Fruit fly (Drosophila melanogaster) whole organism, embryonic: ENCODE measurements around the gene Argp.

Experiments used
- BEAF-32 ChIP-seq: fragments of 200-800 bp; sonication (Bioruptor generic); optimal IDR thresholded peaks from 3 replicates; lab custom pipeline; 2017; ENCODE audit warnings: missing biosample characterization, missing genetic modification characterization, mild to moderate bottlenecking, moderate library complexity, missing genetic modification reagents
- Bteb2 ChIP-seq: fragments of 200-800 bp; sonication (Bioruptor generic); optimal IDR thresholded peaks from 2 replicates; lab custom pipeline; 2016; ENCODE audit warnings: missing biosample characterization, missing genetic modification characterization
- CG1233 ChIP-seq: fragments of 200-800 bp; sonication (Bioruptor generic); optimal IDR thresholded peaks from 4 replicates; lab custom pipeline; 2018; ENCODE audit warnings: missing biosample characterization, mild to moderate bottlenecking, missing genetic modification characterization
- CG12744 ChIP-seq: fragments of 200-800 bp; sonication (Bioruptor generic); optimal IDR thresholded peaks from 2 replicates; lab custom pipeline; 2016; ENCODE audit warnings: missing biosample characterization, missing genetic modification characterization
- CG14860 ChIP-seq: fragments of 200-800 bp; sonication (Bioruptor generic); IDR thresholded peaks from 3 replicates; pipeline ENCODE4 v1.3.6; 2022; ENCODE audit warnings: missing biosample characterization, missing genetic modification characterization; ENCODE audit not compliant: partially characterized antibody
- CG15073 ChIP-seq: fragments of 200-800 bp; sonication (Bioruptor generic); optimal IDR thresholded peaks from 2 replicates; lab custom pipeline; 2016; ENCODE audit warnings: missing biosample characterization, missing genetic modification characterization
- CG17385 ChIP-seq: fragments of 200-800 bp; sonication (Bioruptor generic); optimal IDR thresholded peaks from 3 replicates; lab custom pipeline; 2018; ENCODE audit warnings: missing biosample characterization, mild to moderate bottlenecking, missing genetic modification characterization
- CG17802 ChIP-seq: fragments of 200-800 bp; sonication (Bioruptor generic); optimal IDR thresholded peaks from 2 replicates; lab custom pipeline; 2018; ENCODE audit warnings: missing biosample characterization, mild to moderate bottlenecking, missing genetic modification characterization, moderate library complexity
- CG18262 ChIP-seq: fragments of 200-800 bp; optimal IDR thresholded peaks from 3 replicates; lab custom pipeline; 2019; ENCODE audit warnings: missing biosample characterization, mild to moderate bottlenecking, missing genetic modification characterization, moderate library complexity
- CG18619 ChIP-seq: fragments of 200-800 bp; sonication (Bioruptor generic); optimal IDR thresholded peaks from 3 replicates; lab custom pipeline; 2017; ENCODE audit warnings: missing biosample characterization, mild to moderate bottlenecking, missing genetic modification characterization
- CG2712 ChIP-seq: fragments of 200-800 bp; optimal IDR thresholded peaks from 3 replicates; lab custom pipeline; 2019; ENCODE audit warnings: missing biosample characterization, mild to moderate bottlenecking, missing genetic modification characterization, moderate library complexity
- CG30020 ChIP-seq: fragments of 200-800 bp; optimal IDR thresholded peaks from 2 replicates; lab custom pipeline; 2019; ENCODE audit warnings: missing biosample characterization, mild to moderate bottlenecking, missing genetic modification characterization, moderate library complexity
- CG31388 ChIP-seq: fragments of 200-800 bp; sonication (Bioruptor generic); optimal IDR thresholded peaks from 2 replicates; lab custom pipeline; 2016; ENCODE audit warnings: missing biosample characterization, missing genetic modification characterization
- CG32767 ChIP-seq: fragments of 200-800 bp; sonication (Bioruptor generic); IDR thresholded peaks from 2 replicates; pipeline ENCODE4 v1.3.6; 2022; ENCODE audit warnings: missing biosample characterization, missing genetic modification characterization
- CG3407 ChIP-seq: fragments of 200-800 bp; sonication (Bioruptor generic); optimal IDR thresholded peaks from 2 replicates; lab custom pipeline; 2018; ENCODE audit warnings: missing biosample characterization, mild to moderate bottlenecking, missing genetic modification characterization
- CG6175 ChIP-seq: fragments of 200-800 bp; sonication (Bioruptor generic); IDR thresholded peaks from 3 replicates; pipeline ENCODE4 v1.3.6; 2022; ENCODE audit warnings: missing biosample characterization, missing genetic modification characterization
- CG7372 ChIP-seq: fragments of 200-800 bp; sonication (Bioruptor generic); IDR thresholded peaks from 2 replicates; pipeline ENCODE4 v1.3.6; 2022; ENCODE audit warnings: missing biosample characterization, missing genetic modification characterization
- CG7556 ChIP-seq: fragments of 200-800 bp; sonication (Bioruptor generic); optimal IDR thresholded peaks from 2 replicates; lab custom pipeline; 2017; ENCODE audit warnings: missing biosample characterization, mild to moderate bottlenecking, missing genetic modification characterization
- CG7928 ChIP-seq: fragments of 200-800 bp; sonication (Bioruptor generic); optimal IDR thresholded peaks from 2 replicates; lab custom pipeline; 2017; ENCODE audit warnings: missing biosample characterization, mild to moderate bottlenecking, missing genetic modification characterization
- CG7987 ChIP-seq: fragments of 200-800 bp; sonication (Bioruptor generic); optimal IDR thresholded peaks from 2 replicates; lab custom pipeline; 2018; ENCODE audit warnings: missing biosample characterization, mild to moderate bottlenecking, missing genetic modification characterization, moderate library complexity
- Dad ChIP-seq: fragments of 200-800 bp; sonication (Bioruptor generic); optimal IDR thresholded peaks from 3 replicates; lab custom pipeline; 2016; ENCODE audit warnings: missing biosample characterization, missing genetic modification characterization
- Deaf1 ChIP-seq: fragments of 200-800 bp; optimal IDR thresholded peaks from 3 replicates; lab custom pipeline; 2019; ENCODE audit warnings: missing biosample characterization, mild to moderate bottlenecking, missing genetic modification characterization, moderate library complexity
- E2f1 ChIP-seq: fragments of 200-800 bp; sonication (Bioruptor generic); IDR thresholded peaks from 2 replicates; pipeline ENCODE4 v1.3.6; 2022; ENCODE audit warnings: missing biosample characterization, missing genetic modification characterization
- H2.0 ChIP-seq: fragments of 200-800 bp; sonication (Bioruptor generic); IDR thresholded peaks from 2 replicates; pipeline ENCODE4 v1.3.6; 2022; ENCODE audit warnings: missing biosample characterization, missing genetic modification characterization
- HLH54F ChIP-seq: fragments of 200-800 bp; sonication (Bioruptor generic); optimal IDR thresholded peaks from 3 replicates; lab custom pipeline; 2016; ENCODE audit warnings: missing biosample characterization, missing genetic modification characterization
- Jarid2 ChIP-seq: fragments of 200-800 bp; sonication (Bioruptor generic); optimal IDR thresholded peaks from 3 replicates; lab custom pipeline; 2017; ENCODE audit warnings: mild to moderate bottlenecking, missing biosample characterization, missing genetic modification reagents, missing genetic modification characterization
- MBD-R2 ChIP-seq: fragments of 200-800 bp; sonication (Bioruptor generic); IDR thresholded peaks from 2 replicates; pipeline ENCODE4 v1.3.6; 2022; ENCODE audit warnings: missing biosample characterization, missing genetic modification characterization
- Oaz ChIP-seq: fragments of 200-800 bp; sonication (Bioruptor generic); IDR thresholded peaks from 2 replicates; pipeline ENCODE4 v1.3.6; 2022; ENCODE audit warnings: missing biosample characterization, missing genetic modification characterization
- Sox100B ChIP-seq: fragments of 200-800 bp; sonication (Bioruptor generic); optimal IDR thresholded peaks from 3 replicates; lab custom pipeline; 2018; ENCODE audit warnings: missing biosample characterization, mild to moderate bottlenecking, missing genetic modification characterization
- Ssrp ChIP-seq: fragments of 200-800 bp; sonication (Bioruptor generic); optimal IDR thresholded peaks from 2 replicates; lab custom pipeline; 2018; ENCODE audit warnings: missing biosample characterization, mild to moderate bottlenecking, missing genetic modification characterization, moderate library complexity
- Tbp ChIP-seq: fragments of >200 bp; optimal IDR thresholded peaks from 2 replicates; lab custom pipeline; 2018; ENCODE audit warnings: missing biosample characterization, missing genetic modification characterization
- Trl ChIP-seq, 3 experiments: fragments of >200 bp in 2 of 3; fragments of 200-800 bp in 1 of 3; sonication (Bioruptor generic) in 1 of 3; optimal IDR thresholded peaks; 2 replicates in 1 of 3; 3 replicates in 2 of 3; lab custom pipeline; 2016 to 2017; ENCODE audit warnings: missing biosample characterization in 1 of 3, missing genetic modification characterization in 1 of 3
- bsh ChIP-seq, 2 experiments: fragments of 200-800 bp; sonication (Bioruptor generic); optimal IDR thresholded peaks; 2 replicates each; lab custom pipeline; 2017 to 2018; ENCODE audit warnings: mild to moderate bottlenecking in 2 of 2, missing biosample characterization in 2 of 2, missing genetic modification characterization in 2 of 2, moderate library complexity in 1 of 2
- cg ChIP-seq: fragments of 200-800 bp; sonication (Bioruptor generic); optimal IDR thresholded peaks from 3 replicates; lab custom pipeline; 2019; ENCODE audit warnings: missing biosample characterization, mild to moderate bottlenecking, missing genetic modification characterization, moderate library complexity
- crol ChIP-seq: fragments of 200-800 bp; sonication (Bioruptor generic); IDR thresholded peaks from 2 replicates; pipeline ENCODE4 v1.3.6; 2022; ENCODE audit warnings: missing biosample characterization, missing genetic modification characterization
- danr ChIP-seq: fragments of 200-800 bp; sonication (Bioruptor generic); IDR thresholded peaks from 2 replicates; pipeline ENCODE4 v1.3.6; 2022; ENCODE audit warnings: missing biosample characterization, missing genetic modification characterization
- dm ChIP-seq: fragments of 200-800 bp; sonication (Bioruptor generic); optimal IDR thresholded peaks from 3 replicates; lab custom pipeline; 2016; ENCODE audit warnings: missing biosample characterization, missing genetic modification characterization
- dpn ChIP-seq, 2 experiments: fragments of 200-800 bp; sonication (Bioruptor generic); optimal IDR thresholded peaks; 3 replicates each; lab custom pipeline; 2016; ENCODE audit warnings: missing biosample characterization in 2 of 2, missing genetic modification characterization in 2 of 2
- jumu ChIP-seq: fragments of 200-800 bp; sonication (Bioruptor generic); optimal IDR thresholded peaks from 3 replicates; lab custom pipeline; 2016; ENCODE audit warnings: missing biosample characterization, missing genetic modification characterization
- kay ChIP-seq: fragments of 200-800 bp; sonication (Bioruptor generic); optimal IDR thresholded peaks from 2 replicates; lab custom pipeline; 2016; ENCODE audit warnings: missing biosample characterization, missing genetic modification characterization
- lilli ChIP-seq: fragments of 200-800 bp; sonication (Bioruptor generic); optimal IDR thresholded peaks from 3 replicates; lab custom pipeline; 2016; ENCODE audit warnings: missing biosample characterization, missing genetic modification characterization
- mam ChIP-seq: fragments of 200-800 bp; sonication (Bioruptor generic); optimal IDR thresholded peaks from 3 replicates; lab custom pipeline; 2016; ENCODE audit warnings: missing biosample characterization, missing genetic modification characterization
- phol ChIP-seq: fragments of 200-800 bp; sonication (Bioruptor generic); optimal IDR thresholded peaks from 3 replicates; lab custom pipeline; 2018; ENCODE audit warnings: missing biosample characterization, mild to moderate bottlenecking, missing genetic modification characterization, moderate library complexity
- sd ChIP-seq: fragments of 200-800 bp; sonication (Bioruptor generic); optimal IDR thresholded peaks from 3 replicates; lab custom pipeline; 2018; ENCODE audit warnings: missing biosample characterization, mild to moderate bottlenecking, missing genetic modification characterization, moderate library complexity
- sqz ChIP-seq: fragments of 200-800 bp; sonication (Bioruptor generic); optimal IDR thresholded peaks from 3 replicates; lab custom pipeline; 2018; ENCODE audit warnings: missing biosample characterization, mild to moderate bottlenecking, missing genetic modification characterization
- sug ChIP-seq: fragments of 200-800 bp; optimal IDR thresholded peaks from 2 replicates; lab custom pipeline; 2019; ENCODE audit warnings: missing biosample characterization, mild to moderate bottlenecking, missing genetic modification characterization, moderate library complexity
- trem ChIP-seq: fragments of 200-800 bp; optimal IDR thresholded peaks from 3 replicates; lab custom pipeline; 2019; ENCODE audit warnings: missing biosample characterization, mild to moderate bottlenecking, missing genetic modification characterization, moderate library complexity
- vnd ChIP-seq: fragments of 200-800 bp; sonication (Bioruptor generic); IDR thresholded peaks from 3 replicates; pipeline ENCODE4 v1.3.6; 2022; ENCODE audit warnings: missing biosample characterization, missing genetic modification characterization; ENCODE audit not compliant: partially characterized antibody

Argp gene

dm6 chr3R:13683624-13684568, 25.8 kb downstream of the Argp start, which contains the start of gene flfl (continued):
- TF ChIP-seq CG2712 (tag; lab: Kevin White, UChicago) = peak; percentile 30
- TF ChIP-seq jumu (GFP tag; lab: Kevin White, UChicago) = peak; percentile 35
- TF ChIP-seq sqz (GFP tag; lab: Kevin White, UChicago) = no peak
- TF ChIP-seq CG7928 (GFP tag; lab: Kevin White, UChicago) = peak; percentile 37
- peak; percentile 23 for TF ChIP-seq CG18619 (GFP tag; lab: Kevin White, UChicago)
- TF ChIP-seq E2f1 (GFP tag; lab: Robert Waterston, UW) = no peak
- no peak for TF ChIP-seq CG6175 (GFP tag; lab: Robert Waterston, UW)
- no peak for TF ChIP-seq MBD-R2 (GFP tag; lab: Robert Waterston, UW)
- TF ChIP-seq CG7556 (GFP tag; lab: Kevin White, UChicago) = peak; percentile 9
- no peak for TF ChIP-seq CG17802 (tag; lab: Kevin White, UChicago)
- no peak for TF ChIP-seq CG18262 (tag; lab: Kevin White, UChicago)
- no peak for TF ChIP-seq CG7372 (GFP tag; lab: Robert Waterston, UW)
- no peak for TF ChIP-seq CG32767 (GFP tag; lab: Robert Waterston, UW)
- peak; percentile 98 for TF ChIP-seq BEAF-32
- TF ChIP-seq danr = no peak
- TF ChIP-seq mam (GFP tag; lab: Kevin White, UChicago) = peak; percentile 35
- peak; percentile 74 for TF ChIP-seq CG7987
- no peak for TF ChIP-seq CG3407 (GFP tag; lab: Kevin White, UChicago)
- TF ChIP-seq CG30020 = peak; percentile 47
- no peak for TF ChIP-seq CG14860 (GFP tag; lab: Robert Waterston, UW)
- peak; percentile 11 for TF ChIP-seq HLH54F (GFP tag; lab: Kevin White, UChicago)
- TF ChIP-seq sug = peak; percentile 61
- TF ChIP-seq Ssrp (tag; lab: Kevin White, UChicago) = no peak
- peak; percentile 6 to 26 for TF ChIP-seq dpn (GFP tag; optimal IDR thresholded peaks at IDR 0.05; lab: Kevin White, UChicago)
- TF ChIP-seq bsh (GFP tag; optimal IDR thresholded peaks at IDR 0.05; lab: Kevin White, UChicago) = peak in 1 of 2 experiments; percentile 4
- no peak for TF ChIP-seq CG31388 (GFP tag; lab: Kevin White, UChicago)
- TF ChIP-seq cg (GFP tag; lab: Kevin White, UChicago) = peak; percentile 99
- peak; percentile 5 for TF ChIP-seq Tbp (GFP tag; lab: Kevin White, UChicago)
- no peak for TF ChIP-seq CG15073
- peak; percentile 100 for TF ChIP-seq Trl (optimal IDR thresholded peaks at IDR 0.05; lab: Kevin White, UChicago)
- TF ChIP-seq Trl (GFP tag; optimal IDR thresholded peaks at IDR 0.05; lab: Kevin White, UChicago) = peak; percentile 61
- TF ChIP-seq trem (tag; lab: Kevin White, UChicago) = peak; percentile 54
- no peak for TF ChIP-seq crol (GFP tag; lab: Robert Waterston, UW)
- no peak for TF ChIP-seq Bteb2
- TF ChIP-seq vnd (GFP tag; lab: Robert Waterston, UW) = no peak
- no peak for TF ChIP-seq Deaf1
- peak; percentile 31 for TF ChIP-seq Jarid2 (GFP tag; lab: Kevin White, UChicago)
- no peak for TF ChIP-seq CG17385 (GFP tag; lab: Kevin White, UChicago)
- no peak for TF ChIP-seq CG1233
- peak; percentile 98 for TF ChIP-seq phol (tag; lab: Kevin White, UChicago)
- TF ChIP-seq Dad (GFP tag; lab: Kevin White, UChicago) = no peak
- peak; percentile 33 for TF ChIP-seq sd (tag; lab: Kevin White, UChicago)
- no peak for TF ChIP-seq kay
- TF ChIP-seq Sox100B (GFP tag; lab: Kevin White, UChicago) = no peak
- peak; percentile 48 for TF ChIP-seq dm
- no peak for TF ChIP-seq H2.0
- no peak for TF ChIP-seq lilli (GFP tag; lab: Kevin White, UChicago)
- no peak for TF ChIP-seq CG12744 (GFP tag; lab: Kevin White, UChicago)
- no peak for TF ChIP-seq Oaz (GFP tag; lab: Robert Waterston, UW)
